Worm (Caenorhabditis elegans) whole organism, mixed stage, embryonic: ENCODE data around the gene W06G6.15.

Experiments
- M03D4.4 ChIP-seq: sonication (generic microtip); optimal IDR thresholded peaks from 2 replicates; lab custom pipeline; 2017; ENCODE audit warnings: mild to moderate bottlenecking, missing genetic modification characterization, missing compliant biosample characterization
- bed-3 ChIP-seq: fragments of 200-800 bp; sonication (Bioruptor generic); optimal IDR thresholded peaks from 3 replicates; lab custom pipeline; 2018; ENCODE audit warnings: mild to moderate bottlenecking, missing genetic modification characterization, moderate library complexity, missing compliant biosample characterization
- ceh-39 ChIP-seq: fragments of 150-350 bp; optimal IDR thresholded peaks from 2 replicates; lab custom pipeline; 2014; ENCODE audit warnings: missing biosample characterization, missing genetic modification characterization
- ceh-43 ChIP-seq: fragments of 200-800 bp; sonication (Bioruptor generic); optimal IDR thresholded peaks from 2 replicates; lab custom pipeline; 2018; ENCODE audit warnings: mild to moderate bottlenecking, missing genetic modification characterization, moderate library complexity, missing compliant biosample characterization
- ceh-83 ChIP-seq: fragments of 200-800 bp; sonication (Bioruptor generic); optimal IDR thresholded peaks from 2 replicates; lab custom pipeline; 2018; ENCODE audit warnings: mild to moderate bottlenecking, missing genetic modification characterization, missing compliant biosample characterization
- cnd-1 ChIP-seq: fragments of 200-800 bp; sonication (Bioruptor generic); optimal IDR thresholded peaks from 2 replicates; lab custom pipeline; 2018; ENCODE audit warnings: mild to moderate bottlenecking, missing genetic modification characterization, missing compliant biosample characterization
- drap-1 ChIP-seq: fragments of 200-800 bp; sonication (Bioruptor generic); optimal IDR thresholded peaks from 3 replicates; lab custom pipeline; 2018; ENCODE audit warnings: mild to moderate bottlenecking, missing genetic modification characterization, missing compliant biosample characterization
- elt-1 ChIP-seq: sonication (generic microtip); optimal IDR thresholded peaks from 2 replicates; lab custom pipeline; 2017; ENCODE audit warnings: missing genetic modification characterization, mild to moderate bottlenecking, missing compliant biosample characterization, antibody characterized with exemption, moderate library complexity, borderline replicate concordance; ENCODE audit not compliant: insufficient read depth
- flh-1 ChIP-seq: fragments of 200-800 bp; sonication (Bioruptor generic); optimal IDR thresholded peaks from 2 replicates; lab custom pipeline; 2018; ENCODE audit warnings: mild to moderate bottlenecking, missing genetic modification characterization, moderate library complexity, missing compliant biosample characterization
- hlh-1 ChIP-seq: fragments of 150-350 bp; optimal IDR thresholded peaks from 2 replicates; lab custom pipeline; 2014; ENCODE audit warnings: missing biosample characterization, missing genetic modification reagents, missing genetic modification characterization
- lin-13 ChIP-seq: fragments of 150-350 bp; optimal IDR thresholded peaks from 2 replicates; lab custom pipeline; 2014; ENCODE audit warnings: missing biosample characterization, missing genetic modification characterization
- lin-32 ChIP-seq: fragments of 200-800 bp; sonication (Bioruptor generic); optimal IDR thresholded peaks from 2 replicates; lab custom pipeline; 2018; ENCODE audit warnings: mild to moderate bottlenecking, missing genetic modification characterization, missing compliant biosample characterization
- lsy-2 ChIP-seq: fragments of 150-350 bp; optimal IDR thresholded peaks from 2 replicates; lab custom pipeline; 2014; ENCODE audit warnings: missing biosample characterization, missing genetic modification characterization
- mab-5 ChIP-seq: fragments of 150-350 bp; optimal IDR thresholded peaks from 2 replicates; lab custom pipeline; 2014; ENCODE audit warnings: missing biosample characterization, missing genetic modification characterization
- mep-1 ChIP-seq: fragments of 150-350 bp; optimal IDR thresholded peaks from 2 replicates; lab custom pipeline; 2017; ENCODE audit warnings: missing biosample characterization, missing genetic modification reagents, missing genetic modification characterization, inconsistent platforms
- mls-2 ChIP-seq: sonication (generic microtip); optimal IDR thresholded peaks from 2 replicates; lab custom pipeline; 2016; ENCODE audit warnings: mild to moderate bottlenecking, missing genetic modification characterization, moderate library complexity, missing compliant biosample characterization
- nhr-12 ChIP-seq: fragments of 150-350 bp; optimal IDR thresholded peaks from 2 replicates; lab custom pipeline; 2014; ENCODE audit warnings: missing biosample characterization, missing genetic modification characterization
- nhr-2 ChIP-seq: fragments of 150-350 bp; optimal IDR thresholded peaks from 2 replicates; lab custom pipeline; 2014; ENCODE audit warnings: missing biosample characterization, missing genetic modification characterization
- nhr-237 ChIP-seq: fragments of 150-350 bp; optimal IDR thresholded peaks from 2 replicates; lab custom pipeline; 2014; ENCODE audit warnings: missing biosample characterization, missing genetic modification characterization
- nhr-28 ChIP-seq: fragments of 150-350 bp; optimal IDR thresholded peaks from 2 replicates; lab custom pipeline; 2014; ENCODE audit warnings: missing biosample characterization, missing genetic modification characterization
- nhr-76 ChIP-seq: sonication (generic microtip); optimal IDR thresholded peaks from 2 replicates; lab custom pipeline; 2017; ENCODE audit warnings: missing biosample characterization, missing genetic modification characterization
- pha-4 ChIP-seq: fragments of 150-350 bp; optimal IDR thresholded peaks from 2 replicates; lab custom pipeline; 2018; ENCODE audit warnings: missing biosample characterization, missing genetic modification reagents, missing genetic modification characterization
- sem-2 ChIP-seq: fragments of 200-800 bp; sonication (Bioruptor generic); optimal IDR thresholded peaks from 2 replicates; lab custom pipeline; 2018; ENCODE audit warnings: mild to moderate bottlenecking, missing genetic modification characterization, missing compliant biosample characterization
- snpc-4 ChIP-seq: fragments of 150-350 bp; optimal IDR thresholded peaks from 2 replicates; lab custom pipeline; 2014; ENCODE audit warnings: missing biosample characterization, missing genetic modification characterization
- sptf-1 ChIP-seq: sonication (generic microtip); optimal IDR thresholded peaks from 2 replicates; lab custom pipeline; 2017; ENCODE audit warnings: mild to moderate bottlenecking, missing genetic modification characterization, moderate library complexity, missing compliant biosample characterization
- tbx-8 ChIP-seq: fragments of 200-800 bp; sonication (Bioruptor generic); optimal IDR thresholded peaks from 2 replicates; lab custom pipeline; 2018; ENCODE audit warnings: mild to moderate bottlenecking, missing genetic modification characterization, moderate library complexity, missing compliant biosample characterization
- unc-120 ChIP-seq: sonication (generic microtip); optimal IDR thresholded peaks from 2 replicates; lab custom pipeline; 2017; ENCODE audit warnings: missing genetic modification characterization, missing compliant biosample characterization; ENCODE audit not compliant: poor library complexity, severe bottlenecking
- unc-39 ChIP-seq: fragments of 150-350 bp; optimal IDR thresholded peaks from 2 replicates; lab custom pipeline; 2014; ENCODE audit warnings: missing biosample characterization, missing genetic modification characterization
- unc-62 ChIP-seq: fragments of 150-350 bp; optimal IDR thresholded peaks from 2 replicates; lab custom pipeline; 2014; ENCODE audit warnings: missing biosample characterization, missing genetic modification reagents, missing genetic modification characterization
- zip-8 ChIP-seq: fragments of 150-350 bp; optimal IDR thresholded peaks from 2 replicates; lab custom pipeline; 2014; ENCODE audit warnings: missing biosample characterization, missing genetic modification characterization
- ztf-11 ChIP-seq: fragments of 150-350 bp; optimal IDR thresholded peaks from 2 replicates; lab custom pipeline; 2014; ENCODE audit warnings: missing biosample characterization, missing genetic modification characterization

The W06G6.15 gene

ce11 chrV:16622754-16623261 is 31.5 kb upstream of the W06G6.15 start, which contains the start of gene Y70C5A.2:
Gene Y70C5A.2 (minus strand): TSS chrV:16623211.
- TF ChIP-seq tbx-8 (GFP tag; lab: Kevin White, UChicago) (no peak), ceh-43 (GFP tag; lab: Kevin White, UChicago) (no peak), elt-1 (no peak), flh-1 (GFP tag; lab: Kevin White, UChicago) (no peak), ceh-39 (no peak), pha-4 (tag; lab: Kevin White, UChicago) (no peak), ceh-83 (GFP tag; lab: Kevin White, UChicago) (no peak), snpc-4 (tag; lab: Kevin White, UChicago) (no peak), mep-1 (no peak), lsy-2 (tag; lab: Kevin White, UChicago) (no peak), sem-2 (no peak), nhr-2 (tag; lab: Kevin White, UChicago) (no peak)

- no peak for TF ChIP-seq lin-32
- no peak for TF ChIP-seq tbx-8 (GFP tag; lab: Kevin White, UChicago)
- no peak for TF ChIP-seq cnd-1 (tag; lab: Kevin White, UChicago)
- TF ChIP-seq drap-1: no peak
- TF ChIP-seq mep-1: no peak
Observed at ce11 chrV:16627962-16628361, 26.4 kb upstream of the W06G6.15 start, which contains the start of gene oac-53. Gene oac-53 (minus strand): TSS chrV:16627970.

- TF ChIP-seq drap-1: no peak
- TF ChIP-seq mab-5 (tag; lab: Kevin White, UChicago): no peak
- no peak for TF ChIP-seq hlh-1
- no peak for TF ChIP-seq unc-62 (GFP tag; lab: Kevin White, UChicago)
- no peak for TF ChIP-seq lsy-2 (tag; lab: Kevin White, UChicago)
- TF ChIP-seq nhr-28 (tag; lab: Kevin White, UChicago): no peak
- TF ChIP-seq unc-39 (tag; lab: Kevin White, UChicago): no peak
- TF ChIP-seq nhr-76 (tag; lab: Kevin White, UChicago): no peak
- no peak for TF ChIP-seq ztf-11 (tag; lab: Kevin White, UChicago)
- no peak for TF ChIP-seq sem-2
- no peak for TF ChIP-seq bed-3 (GFP tag; lab: Kevin White, UChicago)
Observed at ce11 chrV:16628991-16629390, 25.4 kb upstream of the W06G6.15 start, which contains the start of gene W06G6.2. Gene W06G6.2 (plus strand): TSS chrV:16629291.

- TF ChIP-seq ceh-39 (no peak), cnd-1 (tag; lab: Kevin White, UChicago) (no peak), sem-2 (no peak)
Observed at ce11 chrV:16629600-16629999, 24.7 kb upstream of the W06G6.15 start, which contains the start of gene srd-21. Gene srd-21 (plus strand): TSS chrV:16629900.

ce11 chrV:16635911-16636310 is 18.4 kb upstream of the W06G6.15 start, which contains the start of gene mltn-11:
Gene mltn-11 (plus strand): TSS chrV:16636186.
- TF ChIP-seq sptf-1 (tag; lab: Kevin White, UChicago): no peak
- TF ChIP-seq ceh-43 (GFP tag; lab: Kevin White, UChicago): no peak
- no peak for TF ChIP-seq nhr-12
- no peak for TF ChIP-seq unc-39 (tag; lab: Kevin White, UChicago)
- TF ChIP-seq zip-8 (tag; lab: Kevin White, UChicago): no peak
- no peak for TF ChIP-seq mls-2
- TF ChIP-seq ztf-11 (tag; lab: Kevin White, UChicago): no peak
- no peak for TF ChIP-seq tbx-8 (GFP tag; lab: Kevin White, UChicago)
- TF ChIP-seq nhr-237: no peak
- no peak for TF ChIP-seq ceh-83 (GFP tag; lab: Kevin White, UChicago)
- TF ChIP-seq lin-32: no peak
- TF ChIP-seq nhr-2 (tag; lab: Kevin White, UChicago): no peak
- no peak for TF ChIP-seq bed-3 (GFP tag; lab: Kevin White, UChicago)
- TF ChIP-seq hlh-1: no peak
- no peak for TF ChIP-seq mab-5 (tag; lab: Kevin White, UChicago)
- no peak for TF ChIP-seq nhr-28 (tag; lab: Kevin White, UChicago)

ce11 chrV:16638204-16638603 is 16.1 kb upstream of the W06G6.15 start, which contains the start of gene srw-76:
Gene srw-76 (minus strand): TSS chrV:16638304.
- TF ChIP-seq lsy-2 (tag; lab: Kevin White, UChicago) (no peak), ceh-39 (no peak), elt-1 (no peak), M03D4.4 (tag; lab: Kevin White, UChicago) (no peak), sptf-1 (tag; lab: Kevin White, UChicago) (no peak), ceh-43 (GFP tag; lab: Kevin White, UChicago) (no peak), mls-2 (no peak), cnd-1 (tag; lab: Kevin White, UChicago) (no peak), bed-3 (GFP tag; lab: Kevin White, UChicago) (no peak), ceh-83 (GFP tag; lab: Kevin White, UChicago) (no peak), lin-13 (tag; lab: Kevin White, UChicago) (no peak), snpc-4 (tag; lab: Kevin White, UChicago) (no peak), hlh-1 (no peak), unc-120 (tag; lab: Kevin White, UChicago) (no peak), sem-2 (no peak)
